Worm (Caenorhabditis elegans) whole organism, mixed stage, embryonic: ENCODE data around the gene abi-1.

Source experiments
- elt-1 ChIP-seq: sonication (generic microtip); optimal IDR thresholded peaks from 2 replicates; lab custom pipeline; 2017; ENCODE audit warnings: missing genetic modification characterization, mild to moderate bottlenecking, missing compliant biosample characterization, antibody characterized with exemption, moderate library complexity, borderline replicate concordance; ENCODE audit not compliant: insufficient read depth
- lin-13 ChIP-seq: fragments of 150-350 bp; optimal IDR thresholded peaks from 2 replicates; lab custom pipeline; 2014; ENCODE audit warnings: missing biosample characterization, missing genetic modification characterization
- mab-5 ChIP-seq: fragments of 150-350 bp; optimal IDR thresholded peaks from 2 replicates; lab custom pipeline; 2014; ENCODE audit warnings: missing biosample characterization, missing genetic modification characterization
- mep-1 ChIP-seq: fragments of 150-350 bp; optimal IDR thresholded peaks from 2 replicates; lab custom pipeline; 2017; ENCODE audit warnings: missing biosample characterization, missing genetic modification reagents, missing genetic modification characterization, inconsistent platforms
- nhr-12 ChIP-seq: fragments of 150-350 bp; optimal IDR thresholded peaks from 2 replicates; lab custom pipeline; 2014; ENCODE audit warnings: missing biosample characterization, missing genetic modification characterization
- nhr-237 ChIP-seq: fragments of 150-350 bp; optimal IDR thresholded peaks from 2 replicates; lab custom pipeline; 2014; ENCODE audit warnings: missing biosample characterization, missing genetic modification characterization
- nhr-28 ChIP-seq: fragments of 150-350 bp; optimal IDR thresholded peaks from 2 replicates; lab custom pipeline; 2014; ENCODE audit warnings: missing biosample characterization, missing genetic modification characterization
- nhr-76 ChIP-seq: sonication (generic microtip); optimal IDR thresholded peaks from 2 replicates; lab custom pipeline; 2017; ENCODE audit warnings: missing biosample characterization, missing genetic modification characterization
- pha-4 ChIP-seq: fragments of 150-350 bp; optimal IDR thresholded peaks from 2 replicates; lab custom pipeline; 2018; ENCODE audit warnings: missing biosample characterization, missing genetic modification reagents, missing genetic modification characterization
- snpc-4 ChIP-seq: fragments of 150-350 bp; optimal IDR thresholded peaks from 2 replicates; lab custom pipeline; 2014; ENCODE audit warnings: missing biosample characterization, missing genetic modification characterization

- TF ChIP-seq nhr-12 (tag; lab: Kevin White, UChicago) (no peak), elt-1 (tag; lab: Kevin White, UChicago) (no peak), mab-5 (no peak), mep-1 (tag; lab: Kevin White, UChicago) (no peak), nhr-28 (no peak), lin-13 (tag; lab: Kevin White, UChicago) (no peak), snpc-4 (tag; lab: Kevin White, UChicago) (no peak), pha-4 (tag; lab: Kevin White, UChicago) (no peak), nhr-237 (tag; lab: Kevin White, UChicago) (no peak), nhr-76 (tag; lab: Kevin White, UChicago) (no peak)
Observed at ce11 chrIII:5730041-5730440, 37.5 kb upstream of the abi-1 start.
